Fruit fly (Drosophila melanogaster): ENCODE measurements around the gene Cip4.

Cip4 gene

DNA sequence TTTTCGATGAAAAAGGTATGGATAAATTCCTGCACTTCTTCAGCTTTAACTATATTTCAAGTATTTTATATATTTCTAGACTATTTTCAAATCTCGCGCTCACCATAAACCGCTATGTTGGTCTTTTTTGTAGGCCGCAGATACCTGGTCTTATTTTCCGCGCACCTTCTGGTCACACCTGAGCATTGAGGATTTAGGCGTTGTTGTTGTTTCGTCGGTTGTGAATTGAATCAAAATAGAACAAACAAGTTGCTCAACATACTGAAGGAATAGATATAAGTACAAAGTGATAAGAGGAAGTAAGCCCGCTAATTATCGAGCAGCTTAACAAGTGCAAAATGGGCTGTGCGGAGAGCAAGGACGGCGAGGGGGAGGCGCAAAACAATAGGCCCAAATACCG, 86.1 kb downstream of the Cip4 start, which contains the start of gene Ctl1:
Gene Ctl1, plus strand, starts transcription at position 167 of the 400 bp plus-strand sequence.
- TF ChIP-seq fd59A (GFP tag; optimal IDR thresholded peaks at IDR 0.05) (no peak), Smox (GFP tag; optimal IDR thresholded peaks at IDR 0.05) (no peak), Sox102F (GFP tag; optimal IDR thresholded peaks at IDR 0.05) (no peak), salr (GFP tag; optimal IDR thresholded peaks at IDR 0.05) (no peak), svp (GFP tag) (no peak), esn (GFP tag; optimal IDR thresholded peaks at IDR 0.05) (no peak)

All from whole organism, prepupa.